Worm (Caenorhabditis elegans): ENCODE measurements around the gene panl-3.

ce11 chrIII:9808179-9808578 is 10.7 kb upstream of the panl-3 start, which contains the start of gene gtap-2:
- TF ChIP-seq him-1 (tag; optimal IDR thresholded peaks at IDR 0.05) (no peak), dao-5 (tag; optimal IDR thresholded peaks at IDR 0.05) (no peak)
